Fruit fly (Drosophila melanogaster) whole organism, prepupa: ENCODE results near the gene atms.

ENCODE experiments used
- Blimp-1 ChIP-seq: fragments of 200-800 bp; sonication (Bioruptor generic); optimal IDR thresholded peaks from 3 replicates; lab custom pipeline; 2017; ENCODE audit warnings: missing biosample characterization, missing genetic modification characterization, mild to moderate bottlenecking, moderate library complexity, missing genetic modification reagents
- CG10631 ChIP-seq: fragments of 200-800 bp; sonication (Bioruptor generic); optimal IDR thresholded peaks from 2 replicates; lab custom pipeline; 2016; ENCODE audit warnings: missing biosample characterization, missing genetic modification characterization
- CG10669 ChIP-seq: fragments of 200-800 bp; sonication (Bioruptor generic); optimal IDR thresholded peaks from 3 replicates; lab custom pipeline; 2018; ENCODE audit warnings: missing biosample characterization, mild to moderate bottlenecking, missing genetic modification characterization, moderate library complexity
- CG11294 ChIP-seq: fragments of 200-800 bp; sonication (Bioruptor generic); IDR thresholded peaks from 2 replicates; pipeline ENCODE4 v1.3.6; 2022; ENCODE audit warnings: missing biosample characterization, missing genetic modification characterization
- CG11762 ChIP-seq: fragments of 200-800 bp; sonication (Bioruptor generic); optimal IDR thresholded peaks from 3 replicates; lab custom pipeline; 2016; ENCODE audit warnings: missing biosample characterization, missing genetic modification characterization; ENCODE audit not compliant: insufficient read depth
- CG1621 ChIP-seq: fragments of 200-800 bp; sonication (Bioruptor generic); optimal IDR thresholded peaks from 3 replicates; lab custom pipeline; 2018; ENCODE audit warnings: missing biosample characterization, mild to moderate bottlenecking, missing genetic modification characterization
- CG31627 ChIP-seq: fragments of 200-800 bp; sonication (Bioruptor generic); optimal IDR thresholded peaks from 3 replicates; lab custom pipeline; 2016; ENCODE audit warnings: missing biosample characterization, missing genetic modification characterization
- CG32006 ChIP-seq: fragments of 200-800 bp; sonication (Bioruptor generic); optimal IDR thresholded peaks from 3 replicates; lab custom pipeline; 2017; ENCODE audit warnings: missing biosample characterization, mild to moderate bottlenecking, missing genetic modification characterization
- CG34406 ChIP-seq: fragments of 200-800 bp; sonication (Bioruptor generic); optimal IDR thresholded peaks from 3 replicates; lab custom pipeline; 2016; ENCODE audit warnings: missing biosample characterization, missing genetic modification characterization
- CG3919 ChIP-seq: fragments of 200-800 bp; sonication (Bioruptor generic); optimal IDR thresholded peaks from 3 replicates; lab custom pipeline; 2016; ENCODE audit warnings: missing biosample characterization, missing genetic modification characterization
- CG6163 ChIP-seq: fragments of 200-800 bp; sonication (Bioruptor generic); IDR thresholded peaks from 3 replicates; pipeline ENCODE4 v1.3.6; 2022; ENCODE audit warnings: missing biosample characterization, missing genetic modification characterization
- CG6276 ChIP-seq: fragments of 200-800 bp; sonication (Bioruptor generic); optimal IDR thresholded peaks from 2 replicates; lab custom pipeline; 2017; ENCODE audit warnings: missing biosample characterization, mild to moderate bottlenecking, missing genetic modification characterization
- CG6792 ChIP-seq: fragments of 200-800 bp; sonication (Bioruptor generic); optimal IDR thresholded peaks from 3 replicates; lab custom pipeline; 2016; ENCODE audit warnings: missing biosample characterization, missing genetic modification characterization
- CG6854 ChIP-seq: fragments of 200-800 bp; sonication (Bioruptor generic); optimal IDR thresholded peaks from 2 replicates; lab custom pipeline; 2017; ENCODE audit warnings: missing biosample characterization, mild to moderate bottlenecking, missing genetic modification characterization
- CG8119 ChIP-seq: fragments of 200-800 bp; sonication (Bioruptor generic); IDR thresholded peaks from 3 replicates; pipeline ENCODE4 v1.3.6; 2022; ENCODE audit warnings: missing biosample characterization, missing genetic modification characterization
- CG8632 ChIP-seq: fragments of 200-800 bp; sonication (Bioruptor generic); optimal IDR thresholded peaks from 3 replicates; lab custom pipeline; 2016; ENCODE audit warnings: missing biosample characterization, missing genetic modification characterization
- CG9139 ChIP-seq: fragments of 200-800 bp; sonication (Bioruptor generic); optimal IDR thresholded peaks from 3 replicates; lab custom pipeline; 2017; ENCODE audit warnings: missing biosample characterization, mild to moderate bottlenecking, missing genetic modification characterization
- Eip75B ChIP-seq: fragments of 200-800 bp; sonication (Bioruptor generic); optimal IDR thresholded peaks from 3 replicates; lab custom pipeline; 2016; ENCODE audit warnings: missing biosample characterization, missing genetic modification characterization
- Eip78C ChIP-seq: fragments of 200-800 bp; sonication (Bioruptor generic); peaks from one replicate; lab custom pipeline; 2016; ENCODE audit warnings: missing biosample characterization, missing genetic modification characterization
- Eip93F ChIP-seq: fragments of 200-800 bp; sonication (Bioruptor generic); optimal IDR thresholded peaks from 2 replicates; lab custom pipeline; 2016; ENCODE audit warnings: missing biosample characterization, mild to moderate bottlenecking, missing genetic modification characterization
- Ets21C ChIP-seq: fragments of 200-800 bp; sonication (Bioruptor generic); optimal IDR thresholded peaks from 3 replicates; lab custom pipeline; 2016; ENCODE audit warnings: missing biosample characterization, missing genetic modification characterization
- Ets96B ChIP-seq: fragments of 200-800 bp; optimal IDR thresholded peaks from 2 replicates; lab custom pipeline; 2019; ENCODE audit warnings: missing biosample characterization, mild to moderate bottlenecking, missing genetic modification characterization, moderate library complexity
- Gug ChIP-seq: fragments of 200-800 bp; sonication (Bioruptor generic); IDR thresholded peaks from 2 replicates; pipeline ENCODE4 v1.3.6; 2022; ENCODE audit warnings: missing biosample characterization, missing genetic modification characterization
- Hr38 ChIP-seq: sonication (Bioruptor generic); optimal IDR thresholded peaks from 2 replicates; lab custom pipeline; 2016; ENCODE audit warnings: missing biosample characterization, missing genetic modification characterization
- Hr39 ChIP-seq: fragments of 200-800 bp; sonication (Bioruptor generic); optimal IDR thresholded peaks from 2 replicates; lab custom pipeline; 2016; ENCODE audit warnings: missing biosample characterization, missing genetic modification characterization
- Lpt ChIP-seq: fragments of 200-800 bp; sonication (Bioruptor generic); optimal IDR thresholded peaks from 3 replicates; lab custom pipeline; 2016; ENCODE audit warnings: missing biosample characterization, missing genetic modification characterization
- Met ChIP-seq: fragments of 200-800 bp; sonication (Bioruptor generic); optimal IDR thresholded peaks from 3 replicates; lab custom pipeline; 2016; ENCODE audit warnings: missing biosample characterization, missing genetic modification characterization
- OdsH ChIP-seq: fragments of 200-800 bp; sonication (Bioruptor generic); optimal IDR thresholded peaks from 3 replicates; lab custom pipeline; 2016; ENCODE audit warnings: missing biosample characterization, missing genetic modification characterization
- Sox102F ChIP-seq: fragments of 200-800 bp; sonication (Bioruptor generic); optimal IDR thresholded peaks from 2 replicates; lab custom pipeline; 2016; ENCODE audit warnings: missing biosample characterization, mild to moderate bottlenecking, missing genetic modification characterization
- Sox14 ChIP-seq: fragments of 200-800 bp; sonication (Bioruptor generic); optimal IDR thresholded peaks from 3 replicates; lab custom pipeline; 2016; ENCODE audit warnings: missing biosample characterization, missing genetic modification characterization
- Sox15 ChIP-seq: fragments of 200-800 bp; sonication (Bioruptor generic); optimal IDR thresholded peaks from 3 replicates; lab custom pipeline; 2016; ENCODE audit warnings: missing biosample characterization, missing genetic modification characterization
- achi ChIP-seq: fragments of 200-800 bp; sonication (Bioruptor generic); optimal IDR thresholded peaks from 3 replicates; lab custom pipeline; 2016; ENCODE audit warnings: missing biosample characterization, missing genetic modification characterization
- dac ChIP-seq: fragments of 200-800 bp; sonication (Bioruptor generic); optimal IDR thresholded peaks from 2 replicates; lab custom pipeline; 2017; ENCODE audit warnings: missing biosample characterization, mild to moderate bottlenecking, missing genetic modification characterization
- esn ChIP-seq: fragments of 200-800 bp; sonication (Bioruptor generic); optimal IDR thresholded peaks from 2 replicates; lab custom pipeline; 2016; ENCODE audit warnings: missing biosample characterization, mild to moderate bottlenecking, missing genetic modification characterization, moderate library complexity
- fd85E ChIP-seq: fragments of 200-800 bp; sonication (Bioruptor generic); optimal IDR thresholded peaks from 3 replicates; lab custom pipeline; 2016; ENCODE audit warnings: missing biosample characterization, missing genetic modification characterization
- fkh ChIP-seq: fragments of 200-800 bp; sonication (Bioruptor generic); optimal IDR thresholded peaks from 3 replicates; lab custom pipeline; 2017; ENCODE audit warnings: missing biosample characterization, mild to moderate bottlenecking, missing genetic modification characterization, moderate library complexity
- lz ChIP-seq: fragments of 200-800 bp; sonication (Bioruptor generic); optimal IDR thresholded peaks from 3 replicates; lab custom pipeline; 2016; ENCODE audit warnings: missing biosample characterization, missing genetic modification characterization
- net ChIP-seq: fragments of 200-800 bp; sonication (Bioruptor generic); optimal IDR thresholded peaks from 3 replicates; lab custom pipeline; 2016; ENCODE audit warnings: missing biosample characterization, missing genetic modification characterization
- pdm3 ChIP-seq: fragments of 200-800 bp; sonication (Bioruptor generic); optimal IDR thresholded peaks from 3 replicates; lab custom pipeline; 2016; ENCODE audit warnings: missing biosample characterization, missing genetic modification characterization
- salr ChIP-seq, 2 experiments: fragments of 200-800 bp; sonication (Bioruptor generic); optimal IDR thresholded peaks; 3 replicates each; lab custom pipeline; 2016 to 2018; ENCODE audit warnings: missing biosample characterization in 2 of 2, missing genetic modification characterization in 2 of 2, mild to moderate bottlenecking in 1 of 2
- spab ChIP-seq: fragments of 200-800 bp; sonication (Bioruptor generic); optimal IDR thresholded peaks from 2 replicates; lab custom pipeline; 2017; ENCODE audit warnings: missing biosample characterization, mild to moderate bottlenecking, missing genetic modification characterization, missing genetic modification reagents
- ss ChIP-seq, 2 experiments: fragments of 200-800 bp; sonication (Bioruptor generic); optimal IDR thresholded peaks; 2 replicates in 1 of 2; 3 replicates in 1 of 2; lab custom pipeline; 2017 to 2018; ENCODE audit warnings: mild to moderate bottlenecking in 2 of 2, missing biosample characterization in 2 of 2, missing genetic modification characterization in 2 of 2, moderate library complexity in 1 of 2
- svp ChIP-seq: fragments of 200-800 bp; sonication (Bioruptor generic); peaks from one replicate; lab custom pipeline; 2016; ENCODE audit warnings: missing biosample characterization, missing genetic modification characterization
- topi ChIP-seq: fragments of 200-800 bp; sonication (Bioruptor generic); optimal IDR thresholded peaks from 3 replicates; lab custom pipeline; 2016; ENCODE audit warnings: missing biosample characterization, missing genetic modification characterization
- vri ChIP-seq: fragments of 200-800 bp; sonication (Bioruptor generic); optimal IDR thresholded peaks from 3 replicates; lab custom pipeline; 2016; ENCODE audit warnings: missing biosample characterization, mild to moderate bottlenecking, missing genetic modification characterization

atms gene

DNA sequence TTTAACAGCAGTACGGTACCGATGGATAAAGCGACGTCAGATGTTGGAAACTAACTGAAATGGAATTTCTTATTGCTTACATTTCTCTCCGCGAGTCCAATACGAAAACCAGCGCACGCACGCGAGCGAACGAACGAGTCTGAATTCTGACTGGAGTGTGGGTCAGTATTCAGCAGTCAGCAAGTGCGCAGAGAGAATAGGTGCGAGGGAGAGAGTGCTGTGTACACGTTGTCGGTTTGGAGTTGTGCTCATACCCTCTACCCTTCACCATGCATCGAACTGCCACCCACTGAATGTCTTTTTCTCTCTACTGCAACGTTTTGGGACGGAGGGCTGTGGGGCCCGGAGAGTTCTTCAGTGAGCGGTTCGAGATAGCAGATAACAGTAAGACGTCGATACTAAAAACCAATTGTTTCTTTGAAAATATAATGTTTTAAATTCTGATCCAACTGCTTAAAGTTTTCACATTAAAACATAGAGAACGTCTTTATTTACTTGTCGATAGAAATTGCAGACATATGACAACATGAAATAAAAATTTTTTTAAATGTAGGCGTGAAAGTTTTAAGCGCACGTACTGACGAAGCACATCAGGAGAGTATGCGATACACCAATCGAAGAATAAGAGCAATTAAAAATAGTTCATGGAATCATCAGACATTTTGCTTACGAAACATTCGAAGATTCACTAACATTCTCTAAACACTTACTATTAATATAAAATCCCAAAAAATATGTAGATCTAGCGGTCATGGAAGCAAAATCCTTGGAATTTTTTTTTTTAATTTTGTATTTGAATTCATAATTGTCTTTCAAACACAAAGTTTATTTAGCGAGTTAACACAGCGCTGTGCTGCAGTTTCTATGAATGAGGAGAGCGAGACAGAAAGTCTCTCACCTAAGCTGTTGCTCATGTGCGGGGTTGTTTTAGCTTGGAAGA, 10.1 kb upstream of the atms start (continued):
- TF ChIP-seq CG6854 (GFP tag; lab: Kevin White, UChicago): no peak
- TF ChIP-seq Ets21C: peak; percentile 77
- TF ChIP-seq Sox15 (GFP tag; lab: Kevin White, UChicago): peak; percentile 81
- peak; percentile 90 for TF ChIP-seq CG6792 (GFP tag; lab: Kevin White, UChicago)
- TF ChIP-seq Blimp-1: peak; percentile 48
- TF ChIP-seq Eip78C: peak; percentile 98
- peak; percentile 92 for TF ChIP-seq esn (GFP tag; lab: Kevin White, UChicago)
- TF ChIP-seq fd85E (GFP tag; lab: Kevin White, UChicago): peak; percentile 54
- peak; percentile 87 for TF ChIP-seq Hr39 (GFP tag; lab: Kevin White, UChicago)
- TF ChIP-seq Gug (GFP tag; lab: Robert Waterston, UW): no peak
- peak; percentile 63 for TF ChIP-seq CG9139 (GFP tag; lab: Kevin White, UChicago)
- peak; percentile 5 to 98 for TF ChIP-seq salr (GFP tag; optimal IDR thresholded peaks at IDR 0.05; lab: Kevin White, UChicago)
- TF ChIP-seq Met (GFP tag; lab: Kevin White, UChicago): peak; percentile 90
- TF ChIP-seq vri (GFP tag; lab: Kevin White, UChicago): peak; percentile 55
- peak; percentile 93 for TF ChIP-seq pdm3 (GFP tag; lab: Kevin White, UChicago)
- TF ChIP-seq CG31627 (GFP tag; lab: Kevin White, UChicago): peak; percentile 86
- peak; percentile 83 for TF ChIP-seq fkh (GFP tag; lab: Kevin White, UChicago)
- TF ChIP-seq CG6163: no peak
- peak; percentile 85 for TF ChIP-seq achi (GFP tag; lab: Kevin White, UChicago)
- TF ChIP-seq Sox14 (GFP tag; lab: Kevin White, UChicago): peak; percentile 92
- peak; percentile 88 for TF ChIP-seq lz (GFP tag; lab: Kevin White, UChicago)
- TF ChIP-seq Eip75B (GFP tag; lab: Kevin White, UChicago): peak; percentile 89
- TF ChIP-seq ss (GFP tag; optimal IDR thresholded peaks at IDR 0.05; lab: Kevin White, UChicago): peak; percentile 49 to 66
- peak; percentile 92 for TF ChIP-seq net (GFP tag; lab: Kevin White, UChicago)
- peak; percentile 86 for TF ChIP-seq CG3919 (GFP tag; lab: Kevin White, UChicago)
- no peak for TF ChIP-seq CG8119
- peak; percentile 70 for TF ChIP-seq CG10669 (GFP tag; lab: Kevin White, UChicago)
- no peak for TF ChIP-seq Eip93F (GFP tag; lab: Kevin White, UChicago)
- peak; percentile 94 for TF ChIP-seq svp (GFP tag; lab: Kevin White, UChicago)
- TF ChIP-seq OdsH (GFP tag; lab: Kevin White, UChicago): peak; percentile 91
- TF ChIP-seq CG6276 (GFP tag; lab: Kevin White, UChicago): peak; percentile 92
- peak; percentile 78 for TF ChIP-seq Lpt
- TF ChIP-seq CG11294 (GFP tag; lab: Robert Waterston, UW): no peak
- no peak for TF ChIP-seq Hr38 (GFP tag; lab: Kevin White, UChicago)
- TF ChIP-seq, all 60 proteins: peak for 51

DNA sequence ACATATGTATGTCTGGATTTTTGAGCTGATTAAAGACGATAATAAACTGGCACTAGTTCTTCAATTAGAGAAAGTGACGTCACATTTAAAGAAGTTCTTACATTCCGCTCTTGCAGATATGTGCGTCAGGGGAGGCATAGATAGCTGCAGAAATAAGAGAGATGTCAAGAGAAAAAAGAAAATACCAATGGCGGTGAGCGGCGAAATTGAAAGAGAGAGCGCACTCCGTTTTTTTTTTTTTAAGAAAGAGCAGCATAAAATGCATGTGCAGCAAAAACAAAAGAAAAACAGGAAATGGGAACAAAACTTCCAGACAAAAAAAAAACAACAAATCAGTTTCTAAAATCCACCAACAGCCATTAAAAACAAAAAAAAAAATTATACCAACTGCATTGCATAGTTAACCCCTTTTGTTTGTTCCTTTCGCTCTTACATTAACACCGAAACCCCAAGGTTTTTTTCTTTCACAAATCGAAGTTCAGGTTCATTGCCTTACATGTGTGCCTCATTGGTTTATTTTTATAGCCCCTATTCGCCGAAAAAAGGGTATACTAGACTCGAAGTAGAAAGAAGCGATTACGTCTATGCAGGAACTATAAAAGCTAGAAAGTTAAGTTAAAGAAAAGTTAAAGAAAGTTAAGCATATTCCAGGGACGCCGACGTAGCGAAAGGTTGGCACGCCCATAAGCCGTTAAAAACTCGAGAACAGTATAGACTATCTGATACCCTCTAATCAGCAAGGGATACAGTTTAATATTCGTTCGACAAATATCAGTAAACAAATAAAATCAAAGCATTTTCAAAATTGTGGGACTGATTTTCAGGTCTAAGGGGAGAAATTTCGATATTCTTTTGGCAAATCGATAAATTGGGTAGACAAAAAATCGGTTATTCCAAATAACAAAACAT, 9.0 kb upstream of the atms start:
- no peak for TF ChIP-seq Hr39 (GFP tag; lab: Kevin White, UChicago)
- TF ChIP-seq OdsH (GFP tag; lab: Kevin White, UChicago): peak; percentile 31
- TF ChIP-seq Met (GFP tag; lab: Kevin White, UChicago): no peak
- TF ChIP-seq CG6163: no peak; the same call in 1 of the 3 replicates
- TF ChIP-seq dac (GFP tag; lab: Kevin White, UChicago): no peak
- no peak for TF ChIP-seq CG10631 (GFP tag; lab: Kevin White, UChicago)
- TF ChIP-seq topi (GFP tag; lab: Kevin White, UChicago): no peak
- TF ChIP-seq spab (GFP tag; lab: Kevin White, UChicago): peak; percentile 64
- peak; percentile 17 for TF ChIP-seq CG32006 (GFP tag; lab: Kevin White, UChicago)
- TF ChIP-seq CG11294 (GFP tag; lab: Robert Waterston, UW): no peak
- TF ChIP-seq lz (GFP tag; lab: Kevin White, UChicago): no peak
- TF ChIP-seq CG1621 (tag; lab: Kevin White, UChicago): peak; percentile 47
- TF ChIP-seq Sox102F (GFP tag; lab: Kevin White, UChicago): peak; percentile 18
- TF ChIP-seq Ets96B (tag; lab: Kevin White, UChicago): peak; percentile 28
- TF ChIP-seq Eip75B (GFP tag; lab: Kevin White, UChicago): no peak
- peak; percentile 9 for TF ChIP-seq CG8632
- peak; percentile 61 for TF ChIP-seq CG9139 (GFP tag; lab: Kevin White, UChicago)
- TF ChIP-seq ss (GFP tag; optimal IDR thresholded peaks at IDR 0.05; lab: Kevin White, UChicago): peak; percentile 82 to 83
- TF ChIP-seq CG11762: peak; percentile 13
- peak; percentile 77 for TF ChIP-seq Lpt
- no peak for TF ChIP-seq Hr38 (GFP tag; lab: Kevin White, UChicago)
- TF ChIP-seq CG34406 (GFP tag; lab: Kevin White, UChicago): no peak
